Fruit fly (Drosophila melanogaster) whole organism, embryonic: ENCODE results near the gene CG34138.
A peak's percentile ranks its signal among the peaks of the same experiment; 100 is the strongest.

Experiments used
- Bteb2 ChIP-seq: fragments of 200-800 bp; sonication (Bioruptor generic); optimal IDR thresholded peaks from 2 replicates; lab custom pipeline; 2016; ENCODE audit warnings: missing biosample characterization, missing genetic modification characterization
- CG10366 ChIP-seq: fragments of 200-800 bp; sonication (Bioruptor generic); IDR thresholded peaks from 2 replicates; pipeline ENCODE4 v1.3.6; 2022; ENCODE audit warnings: missing biosample characterization, missing genetic modification characterization
- CG10654 ChIP-seq: fragments of 200-800 bp; sonication (Bioruptor generic); optimal IDR thresholded peaks from 2 replicates; lab custom pipeline; 2016; ENCODE audit warnings: missing biosample characterization, missing genetic modification characterization
- CG10959 ChIP-seq: fragments of 200-800 bp; sonication (Bioruptor generic); IDR thresholded peaks from 2 replicates; pipeline ENCODE4 v1.3.6; 2022; ENCODE audit warnings: missing biosample characterization, missing genetic modification characterization
- CG14667 ChIP-seq: fragments of 200-800 bp; sonication (Bioruptor generic); IDR thresholded peaks from 2 replicates; pipeline ENCODE4 v1.3.6; 2022; ENCODE audit warnings: missing biosample characterization, missing genetic modification characterization
- CG15073 ChIP-seq: fragments of 200-800 bp; sonication (Bioruptor generic); optimal IDR thresholded peaks from 2 replicates; lab custom pipeline; 2016; ENCODE audit warnings: missing biosample characterization, missing genetic modification characterization
- CG17568 ChIP-seq: fragments of 200-800 bp; sonication (Bioruptor generic); optimal IDR thresholded peaks from 2 replicates; lab custom pipeline; 2018; ENCODE audit warnings: missing biosample characterization, mild to moderate bottlenecking, missing genetic modification characterization, moderate library complexity
- CG17829 ChIP-seq: fragments of 200-800 bp; optimal IDR thresholded peaks from 2 replicates; lab custom pipeline; 2019; ENCODE audit warnings: missing biosample characterization, mild to moderate bottlenecking, missing genetic modification characterization, moderate library complexity
- CG2129 ChIP-seq: fragments of 200-800 bp; sonication (Bioruptor generic); IDR thresholded peaks from 2 replicates; pipeline ENCODE4 v1.3.6; 2022; ENCODE audit warnings: missing biosample characterization, missing genetic modification characterization; ENCODE audit not compliant: partially characterized antibody
- CG2712 ChIP-seq: fragments of 200-800 bp; optimal IDR thresholded peaks from 3 replicates; lab custom pipeline; 2019; ENCODE audit warnings: missing biosample characterization, mild to moderate bottlenecking, missing genetic modification characterization, moderate library complexity
- CG30403 ChIP-seq: fragments of 200-800 bp; sonication (Bioruptor generic); optimal IDR thresholded peaks from 3 replicates; lab custom pipeline; 2016; ENCODE audit warnings: missing biosample characterization, missing genetic modification characterization
- CG3281 ChIP-seq: fragments of 200-800 bp; sonication (Bioruptor generic); optimal IDR thresholded peaks from 3 replicates; lab custom pipeline; 2017; ENCODE audit warnings: missing biosample characterization, mild to moderate bottlenecking, missing genetic modification characterization
- CG4730 ChIP-seq: fragments of 200-800 bp; sonication (Bioruptor generic); IDR thresholded peaks from 2 replicates; pipeline ENCODE4 v1.3.6; 2022; ENCODE audit warnings: missing biosample characterization, missing genetic modification characterization
- CG6654 ChIP-seq: fragments of 200-800 bp; sonication (Bioruptor generic); optimal IDR thresholded peaks from 2 replicates; lab custom pipeline; 2017; ENCODE audit warnings: missing biosample characterization, mild to moderate bottlenecking, missing genetic modification characterization
- CG7556 ChIP-seq: fragments of 200-800 bp; sonication (Bioruptor generic); optimal IDR thresholded peaks from 2 replicates; lab custom pipeline; 2017; ENCODE audit warnings: missing biosample characterization, mild to moderate bottlenecking, missing genetic modification characterization
- CG7928 ChIP-seq: fragments of 200-800 bp; sonication (Bioruptor generic); optimal IDR thresholded peaks from 2 replicates; lab custom pipeline; 2017; ENCODE audit warnings: missing biosample characterization, mild to moderate bottlenecking, missing genetic modification characterization
- CG8478 ChIP-seq: fragments of >200 bp; optimal IDR thresholded peaks from 2 replicates; lab custom pipeline; 2018
- CHES-1-like ChIP-seq: fragments of 200-800 bp; sonication (Bioruptor generic); optimal IDR thresholded peaks from 2 replicates; lab custom pipeline; 2016; ENCODE audit warnings: missing biosample characterization, missing genetic modification characterization
- CTCF ChIP-seq: fragments of 200-800 bp; sonication (Bioruptor generic); optimal IDR thresholded peaks from 2 replicates; lab custom pipeline; 2017; ENCODE audit warnings: missing biosample characterization, mild to moderate bottlenecking, missing genetic modification characterization, moderate library complexity
- Camta ChIP-seq: fragments of 200-800 bp; sonication (Bioruptor generic); optimal IDR thresholded peaks from 2 replicates; lab custom pipeline; 2016; ENCODE audit warnings: missing biosample characterization, missing genetic modification characterization
- CoRest ChIP-seq: fragments of 200-800 bp; sonication (Bioruptor generic); optimal IDR thresholded peaks from 3 replicates; lab custom pipeline; 2018; ENCODE audit warnings: missing biosample characterization, mild to moderate bottlenecking, missing genetic modification characterization, moderate library complexity
- D ChIP-seq, 2 experiments: fragments of 200-800 bp in 1 of 2; fragments of >200 bp in 1 of 2; sonication (Bioruptor generic) in 1 of 2; optimal IDR thresholded peaks; 2 replicates in 1 of 2; 3 replicates in 1 of 2; lab custom pipeline; 2017; ENCODE audit warnings: mild to moderate bottlenecking in 1 of 2, missing biosample characterization in 1 of 2, missing genetic modification characterization in 1 of 2, missing genetic modification reagents in 1 of 2
- D19B ChIP-seq: fragments of 200-800 bp; sonication (Bioruptor generic); optimal IDR thresholded peaks from 2 replicates; lab custom pipeline; 2017; ENCODE audit warnings: missing biosample characterization, mild to moderate bottlenecking, missing genetic modification characterization
- Doc3 ChIP-seq: fragments of 200-800 bp; sonication (Bioruptor generic); IDR thresholded peaks from 3 replicates; pipeline ENCODE4 v1.3.6; 2022; ENCODE audit warnings: missing biosample characterization, missing genetic modification characterization; ENCODE audit not compliant: partially characterized antibody
- Dp ChIP-seq: fragments of 200-800 bp; sonication (Bioruptor generic); optimal IDR thresholded peaks from 2 replicates; lab custom pipeline; 2018; ENCODE audit warnings: missing biosample characterization, mild to moderate bottlenecking, missing genetic modification characterization, moderate library complexity
- Drgx ChIP-seq: fragments of 200-800 bp; sonication (Bioruptor generic); IDR thresholded peaks from 2 replicates; pipeline ENCODE4 v1.3.6; 2022; ENCODE audit warnings: missing biosample characterization, missing genetic modification characterization
- Fer1 ChIP-seq: fragments of 200-800 bp; sonication (Bioruptor generic); optimal IDR thresholded peaks from 2 replicates; lab custom pipeline; 2017; ENCODE audit warnings: missing biosample characterization, mild to moderate bottlenecking, missing genetic modification characterization
- HLH54F ChIP-seq: fragments of 200-800 bp; sonication (Bioruptor generic); optimal IDR thresholded peaks from 3 replicates; lab custom pipeline; 2016; ENCODE audit warnings: missing biosample characterization, missing genetic modification characterization
- Lpt ChIP-seq: fragments of >200 bp; optimal IDR thresholded peaks from 2 replicates; lab custom pipeline; 2018; ENCODE audit warnings: missing biosample characterization, missing genetic modification characterization
- Scr ChIP-seq: fragments of 200-800 bp; sonication (Bioruptor generic); IDR thresholded peaks from 2 replicates; pipeline ENCODE4 v1.3.6; 2022; ENCODE audit warnings: missing biosample characterization, missing genetic modification characterization; ENCODE audit not compliant: partially characterized antibody
- Sry-β ChIP-seq: fragments of 200-800 bp; sonication (Bioruptor generic); optimal IDR thresholded peaks from 2 replicates; lab custom pipeline; 2018; ENCODE audit warnings: missing biosample characterization, mild to moderate bottlenecking, missing genetic modification characterization, moderate library complexity
- ac ChIP-seq: fragments of 200-800 bp; sonication (Bioruptor generic); optimal IDR thresholded peaks from 3 replicates; lab custom pipeline; 2017; ENCODE audit warnings: missing biosample characterization, mild to moderate bottlenecking, missing genetic modification characterization
- al ChIP-seq: fragments of 200-800 bp; sonication (Bioruptor generic); IDR thresholded peaks from 2 replicates; pipeline ENCODE4 v1.3.6; 2022; ENCODE audit warnings: missing biosample characterization, missing genetic modification characterization
- ap ChIP-seq: fragments of 200-800 bp; sonication (Bioruptor generic); IDR thresholded peaks from 2 replicates; pipeline ENCODE4 v1.3.6; 2022; ENCODE audit warnings: missing biosample characterization, missing genetic modification characterization
- bsh ChIP-seq, 2 experiments: fragments of 200-800 bp; sonication (Bioruptor generic); optimal IDR thresholded peaks; 2 replicates each; lab custom pipeline; 2017 to 2018; ENCODE audit warnings: mild to moderate bottlenecking in 2 of 2, missing biosample characterization in 2 of 2, missing genetic modification characterization in 2 of 2, moderate library complexity in 1 of 2
- caup ChIP-seq: fragments of 200-800 bp; sonication (Bioruptor generic); optimal IDR thresholded peaks from 3 replicates; lab custom pipeline; 2017; ENCODE audit warnings: missing biosample characterization, mild to moderate bottlenecking, missing genetic modification characterization, moderate library complexity; ENCODE audit not compliant: severe bottlenecking
- cg ChIP-seq: fragments of 200-800 bp; sonication (Bioruptor generic); optimal IDR thresholded peaks from 3 replicates; lab custom pipeline; 2019; ENCODE audit warnings: missing biosample characterization, mild to moderate bottlenecking, missing genetic modification characterization, moderate library complexity
- chn ChIP-seq: fragments of 200-800 bp; sonication (Bioruptor generic); optimal IDR thresholded peaks from 2 replicates; lab custom pipeline; 2016; ENCODE audit warnings: missing biosample characterization, missing genetic modification characterization
- da ChIP-seq: fragments of 200-800 bp; sonication (Bioruptor generic); optimal IDR thresholded peaks from 2 replicates; lab custom pipeline; 2016; ENCODE audit warnings: missing biosample characterization, missing genetic modification characterization
- fru ChIP-seq: fragments of >200 bp; optimal IDR thresholded peaks from 2 replicates; lab custom pipeline; 2017
- gsb-n ChIP-seq: fragments of 200-800 bp; sonication (Bioruptor generic); optimal IDR thresholded peaks from 3 replicates; lab custom pipeline; 2018; ENCODE audit warnings: missing biosample characterization, mild to moderate bottlenecking, missing genetic modification characterization
- klu ChIP-seq: fragments of 200-800 bp; sonication (Bioruptor generic); IDR thresholded peaks from 2 replicates; pipeline ENCODE4 v1.3.6; 2022; ENCODE audit warnings: missing biosample characterization, missing genetic modification characterization
- kni ChIP-seq: fragments of 200-800 bp; sonication (Bioruptor generic); optimal IDR thresholded peaks from 3 replicates; lab custom pipeline; 2017; ENCODE audit warnings: mild to moderate bottlenecking, missing biosample characterization, missing genetic modification reagents, missing genetic modification characterization
- knrl ChIP-seq: fragments of 200-800 bp; sonication (Bioruptor generic); IDR thresholded peaks from 3 replicates; pipeline ENCODE4 v1.3.6; 2022; ENCODE audit warnings: missing biosample characterization, missing genetic modification characterization; ENCODE audit not compliant: partially characterized antibody
- pnt ChIP-seq: fragments of 200-800 bp; sonication (Bioruptor generic); optimal IDR thresholded peaks from 3 replicates; lab custom pipeline; 2016; ENCODE audit warnings: missing biosample characterization, missing genetic modification characterization
- pzg ChIP-seq: fragments of 200-800 bp; sonication (Bioruptor generic); optimal IDR thresholded peaks from 3 replicates; lab custom pipeline; 2018; ENCODE audit warnings: missing biosample characterization, mild to moderate bottlenecking, missing genetic modification characterization, moderate library complexity
- row ChIP-seq: fragments of 200-800 bp; sonication (Bioruptor generic); IDR thresholded peaks from 3 replicates; pipeline ENCODE4 v1.3.6; 2022; ENCODE audit warnings: missing biosample characterization, missing genetic modification characterization
- slbo ChIP-seq: fragments of 200-800 bp; sonication (Bioruptor generic); IDR thresholded peaks from 2 replicates; pipeline ENCODE4 v1.3.6; 2022; ENCODE audit warnings: missing biosample characterization, missing genetic modification characterization
- unc-4 ChIP-seq: fragments of 200-800 bp; sonication (Bioruptor generic); IDR thresholded peaks from 2 replicates; pipeline ENCODE4 v1.3.6; 2022; ENCODE audit warnings: missing biosample characterization, missing genetic modification characterization; ENCODE audit not compliant: partially characterized antibody
- zen ChIP-seq: fragments of 200-800 bp; sonication (Bioruptor generic); optimal IDR thresholded peaks from 3 replicates; lab custom pipeline; 2018; ENCODE audit warnings: missing biosample characterization, mild to moderate bottlenecking, missing genetic modification characterization, moderate library complexity
- zfh2 ChIP-seq: fragments of 200-800 bp; sonication (Bioruptor generic); optimal IDR thresholded peaks from 2 replicates; lab custom pipeline; 2016; ENCODE audit warnings: missing biosample characterization, missing genetic modification characterization

Gene CG34138

DNA sequence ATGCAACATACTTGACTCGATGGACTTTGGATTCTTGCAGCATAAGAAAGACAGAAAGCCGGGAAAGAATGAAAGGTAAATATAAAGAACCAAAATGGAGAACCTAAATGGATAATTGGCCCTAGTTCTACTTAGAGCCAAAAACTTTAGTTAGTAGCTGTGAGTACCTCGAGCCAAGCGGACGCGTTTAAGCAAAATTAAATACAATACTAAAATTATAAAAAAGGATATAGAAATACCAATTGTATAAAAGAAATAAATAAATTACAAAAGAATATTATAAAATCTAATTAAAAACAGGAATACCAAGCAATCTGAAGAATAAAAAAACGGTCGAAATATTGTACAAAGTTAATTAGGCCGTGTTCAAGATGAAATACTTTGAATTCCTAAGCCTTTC is at the start of gene CG34138:
Gene CG34138 (plus strand): TSS at position 301 of the 400 bp plus-strand sequence.
- TF ChIP-seq bsh (GFP tag; optimal IDR thresholded peaks at IDR 0.05; lab: Kevin White, UChicago): no peak
- TF ChIP-seq HLH54F: no peak
- TF ChIP-seq zfh2 (GFP tag; lab: Kevin White, UChicago): no peak
- TF ChIP-seq D (optimal IDR thresholded peaks at IDR 0.05; lab: Kevin White, UChicago): no peak
- TF ChIP-seq D (GFP tag; optimal IDR thresholded peaks at IDR 0.05; lab: Kevin White, UChicago): no peak
- TF ChIP-seq Sry-β: no peak
- no peak for TF ChIP-seq unc-4
- no peak for TF ChIP-seq CG6654
- no peak for TF ChIP-seq Doc3 (GFP tag; lab: Robert Waterston, UW)
- TF ChIP-seq D19B (GFP tag; lab: Kevin White, UChicago): no peak

dm6 chr3R:19586319-19586718 is 48.4 kb upstream of the CG34138 start:
- TF ChIP-seq caup (GFP tag; lab: Kevin White, UChicago): no peak
- TF ChIP-seq CG8478: peak; percentile 22
- TF ChIP-seq pzg (GFP tag; lab: Kevin White, UChicago): no peak
- TF ChIP-seq slbo (GFP tag; lab: Robert Waterston, UW): peak; percentile 9; the same call in 1 of the 2 replicates
- TF ChIP-seq zen (tag; lab: Kevin White, UChicago): no peak
- TF ChIP-seq knrl (GFP tag; lab: Robert Waterston, UW): 0 out of 3 replicates have a peak, but pooled peaks have one; percentile 4
- no peak for TF ChIP-seq CG10959
- TF ChIP-seq CG15073: peak; percentile 95
- TF ChIP-seq CG4730 (GFP tag; lab: Robert Waterston, UW): 0 out of 2 replicates have a peak, but pooled peaks have one; percentile 5
- TF ChIP-seq CG3281 (GFP tag; lab: Kevin White, UChicago): no peak

dm6 chr3R:19587652-19588051 is 47.1 kb upstream of the CG34138 start:
- TF ChIP-seq CG2712 (tag; lab: Kevin White, UChicago) (no peak), CG2129 (GFP tag; lab: Robert Waterston, UW) (no peak), CG7556 (no peak), da (GFP tag; lab: Kevin White, UChicago) (no peak), CG7928 (GFP tag; lab: Kevin White, UChicago) (no peak), CG17829 (no peak), al (GFP tag; lab: Robert Waterston, UW) (no peak), Dp (no peak), pnt (GFP tag; lab: Kevin White, UChicago) (no peak), Scr (GFP tag; lab: Robert Waterston, UW) (no peak), ap (GFP tag; lab: Robert Waterston, UW) (no peak), chn (GFP tag; lab: Kevin White, UChicago) (no peak), fru (lab: Kevin White, UChicago) (no peak), Bteb2 (no peak), CG10654 (GFP tag; lab: Kevin White, UChicago) (no peak), kni (no peak), Fer1 (no peak), CTCF (GFP tag; lab: Kevin White, UChicago) (no peak), CG10366 (GFP tag; lab: Robert Waterston, UW) (no peak)

- TF ChIP-seq CHES-1-like (GFP tag; lab: Kevin White, UChicago): no peak
- TF ChIP-seq row (GFP tag; lab: Robert Waterston, UW): no peak
- TF ChIP-seq Camta (GFP tag; lab: Kevin White, UChicago): no peak
- no peak for TF ChIP-seq cg
- no peak for TF ChIP-seq Drgx (GFP tag; lab: Robert Waterston, UW)
- no peak for TF ChIP-seq CG30403
- TF ChIP-seq Lpt (GFP tag; lab: Kevin White, UChicago): no peak
- no peak for TF ChIP-seq gsb-n
- TF ChIP-seq CG14667 (GFP tag; lab: Robert Waterston, UW): no peak
- no peak for TF ChIP-seq CoRest (tag; lab: Kevin White, UChicago)
- TF ChIP-seq CG17568: no peak
- no peak for TF ChIP-seq klu (GFP tag; lab: Robert Waterston, UW)
- no peak for TF ChIP-seq ac (GFP tag; lab: Kevin White, UChicago)
Observed at dm6 chr3R:19598855-19599254, 35.9 kb upstream of the CG34138 start, which contains the start of gene Cpr92A. Cpr92A (minus strand) TSS chr3R:19598955.
